Worm (Caenorhabditis elegans): ENCODE data around the gene R08A2.5.

The R08A2.5 gene

DNA sequence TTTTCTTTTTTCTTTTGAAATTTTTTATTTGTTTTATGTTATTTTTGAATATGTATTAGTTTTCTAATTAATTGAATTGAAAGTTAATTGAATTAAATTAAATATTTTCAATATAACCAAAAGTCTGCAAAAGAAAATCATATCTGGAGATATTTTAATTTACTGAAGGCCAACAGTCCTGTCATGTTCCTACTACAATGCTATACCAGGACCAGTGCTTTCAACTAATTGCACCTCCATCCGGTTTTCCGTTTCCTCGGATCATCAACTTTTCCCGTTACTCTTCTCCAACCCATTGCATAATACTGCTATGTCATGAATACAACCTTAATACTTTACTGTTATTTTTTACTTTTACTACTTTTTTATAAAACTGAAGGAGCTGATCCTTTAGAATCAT is at the start of gene R08A2.5:
Gene R08A2.5, plus strand, starts transcription at position 301 of the 400 bp plus-strand sequence.
- TF ChIP-seq elt-1 (tag; optimal IDR thresholded peaks at IDR 0.05): no peak
- no peak for TF ChIP-seq nhr-237 (tag; optimal IDR thresholded peaks at IDR 0.05)
- no peak for TF ChIP-seq jun-1 (tag; optimal IDR thresholded peaks at IDR 0.05)
- no peak for TF ChIP-seq ceh-28 (tag; optimal IDR thresholded peaks at IDR 0.05)
- TF ChIP-seq ceh-9 (tag; optimal IDR thresholded peaks at IDR 0.05): no peak
- TF ChIP-seq lin-15B (tag; optimal IDR thresholded peaks at IDR 0.05): no peak
- no peak for TF ChIP-seq ztf-4 (tag; optimal IDR thresholded peaks at IDR 0.05)
- TF ChIP-seq nhr-76 (tag; optimal IDR thresholded peaks at IDR 0.05): no peak
- no peak for TF ChIP-seq fos-1 (tag; optimal IDR thresholded peaks at IDR 0.05)
- TF ChIP-seq ama-1 (optimal IDR thresholded peaks at IDR 0.05): no peak
- TF ChIP-seq unc-62 (GFP tag; optimal IDR thresholded peaks at IDR 0.05): no peak

DNA sequence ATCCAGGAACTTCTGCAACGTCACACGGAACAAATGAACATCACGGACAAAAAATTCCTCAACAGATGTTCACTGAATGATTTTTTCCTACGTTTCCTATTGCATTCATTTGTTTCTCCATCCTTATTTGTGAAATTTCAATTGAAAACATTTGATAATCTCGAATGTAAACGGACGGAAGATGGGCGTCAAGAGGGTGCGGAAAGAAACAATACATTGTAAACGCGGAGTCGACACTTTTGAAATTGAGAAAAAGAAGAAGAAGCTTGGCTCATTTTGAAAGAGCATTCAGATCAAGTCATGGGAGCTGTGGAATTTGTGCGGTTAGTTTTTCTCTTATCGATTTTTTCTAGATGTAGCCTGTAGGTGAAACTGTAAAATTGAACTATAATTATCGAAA is 49.4 kb upstream of the R08A2.5 start, which contains the start of gene C47E8.9:
Gene C47E8.9, plus strand, starts transcription at position 301 of the 400 bp plus-strand sequence.
- TF ChIP-seq egl-5 (tag; optimal IDR thresholded peaks at IDR 0.05): no peak
- TF ChIP-seq fkh-10 (GFP tag; optimal IDR thresholded peaks at IDR 0.05): no peak
- TF ChIP-seq nhr-77 (tag; optimal IDR thresholded peaks at IDR 0.05): no peak
- no peak for TF ChIP-seq ceh-9 (tag; optimal IDR thresholded peaks at IDR 0.05)
- TF ChIP-seq ceh-16 (tag; optimal IDR thresholded peaks at IDR 0.05): no peak
- TF ChIP-seq fkh-2 (tag; optimal IDR thresholded peaks at IDR 0.05): no peak
- no peak for TF ChIP-seq tbx-2 (tag; optimal IDR thresholded peaks at IDR 0.05)
- TF ChIP-seq jun-1 (tag; optimal IDR thresholded peaks at IDR 0.05): no peak
- no peak for TF ChIP-seq hmg-11 (tag; optimal IDR thresholded peaks at IDR 0.05)

DNA sequence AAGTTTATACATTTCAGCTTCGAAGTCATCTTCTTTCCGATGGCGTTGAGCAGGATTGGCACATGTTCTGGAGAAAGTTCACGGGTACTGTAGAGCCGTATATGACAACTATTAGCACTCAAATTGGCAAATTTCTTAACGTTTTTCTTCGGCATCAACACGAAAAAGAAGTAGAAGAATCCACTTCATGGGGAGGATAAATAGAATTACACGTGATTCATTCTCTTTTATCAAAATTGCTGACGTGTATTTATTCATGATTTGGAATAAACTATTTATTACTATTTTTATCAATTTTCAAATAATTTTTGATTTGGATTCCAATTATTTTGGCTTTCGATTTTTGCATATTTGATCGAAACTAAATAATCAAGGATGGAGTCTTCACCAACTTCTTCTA is 46.7 kb upstream of the R08A2.5 start, which contains the start of gene C47E8.1:
Gene C47E8.1, plus strand, starts transcription at position 301 of the 400 bp plus-strand sequence.
- no peak for TF ChIP-seq nfya-1 (tag; optimal IDR thresholded peaks at IDR 0.05; ENCODE audit: insufficient read depth)
- TF ChIP-seq ceh-82 (tag; optimal IDR thresholded peaks at IDR 0.05): no peak
- TF ChIP-seq nhr-237 (tag; optimal IDR thresholded peaks at IDR 0.05): no peak
- no peak for TF ChIP-seq egl-5 (tag; optimal IDR thresholded peaks at IDR 0.05)
- TF ChIP-seq elt-2 (tag; optimal IDR thresholded peaks at IDR 0.05): no peak
- no peak for TF ChIP-seq pha-4 (tag; optimal IDR thresholded peaks at IDR 0.05)
- no peak for TF ChIP-seq nhr-28 (tag; optimal IDR thresholded peaks at IDR 0.05)
- TF ChIP-seq mdl-1 (tag; optimal IDR thresholded peaks at IDR 0.05): no peak
- no peak for TF ChIP-seq daf-12 (tag; optimal IDR thresholded peaks at IDR 0.05)

DNA sequence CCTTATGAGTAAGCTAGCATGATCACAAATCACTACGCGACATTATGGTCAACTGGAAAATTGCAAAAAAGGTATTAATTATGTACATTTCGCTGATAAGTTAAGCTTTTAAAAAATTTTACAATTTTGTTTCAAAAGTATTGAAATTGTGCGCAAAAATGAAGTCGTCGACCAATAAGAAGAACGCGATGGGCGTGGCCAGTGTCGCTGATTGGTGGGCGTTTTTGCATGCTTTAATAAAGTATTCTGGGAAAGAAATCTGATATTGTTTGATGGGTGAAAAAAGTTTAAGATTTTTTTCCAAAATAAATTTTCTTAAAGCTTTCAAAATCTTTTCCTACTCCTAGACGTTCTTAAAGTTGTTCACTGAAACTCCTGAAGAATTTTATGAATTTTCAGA is 34.1 kb upstream of the R08A2.5 start:
- TF ChIP-seq fkh-10 (GFP tag; optimal IDR thresholded peaks at IDR 0.05): no peak
- peak; percentile 80 for TF ChIP-seq nfya-1 (tag; optimal IDR thresholded peaks at IDR 0.05; ENCODE audit: insufficient read depth)
- TF ChIP-seq nhr-28 (tag; optimal IDR thresholded peaks at IDR 0.05): no peak
- no peak for TF ChIP-seq sea-2 (GFP tag; optimal IDR thresholded peaks at IDR 0.05)
- TF ChIP-seq hmg-11 (tag; optimal IDR thresholded peaks at IDR 0.05): no peak

DNA sequence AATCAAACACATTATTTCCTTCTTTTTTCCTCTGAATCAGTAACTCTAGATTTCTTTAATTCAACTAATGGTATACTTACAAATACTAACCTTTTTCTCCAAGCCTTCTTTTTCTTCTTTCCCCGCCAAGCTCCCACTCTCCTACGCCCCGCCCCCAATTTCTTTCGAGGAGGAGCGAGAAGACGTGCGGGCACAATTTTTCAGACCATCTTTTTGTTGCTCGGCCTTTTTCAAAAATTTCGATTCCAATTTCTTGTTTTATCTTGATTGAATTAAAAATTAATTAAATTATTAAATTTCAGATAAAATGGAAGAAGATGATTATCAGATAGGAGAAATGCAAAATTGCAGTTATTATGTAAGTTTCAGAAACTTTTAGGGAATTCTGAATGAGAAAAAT is 32.4 kb upstream of the R08A2.5 start, which contains the start of gene C47E8.3:
Gene C47E8.3, plus strand, starts transcription at position 301 of the 400 bp plus-strand sequence.
- TF ChIP-seq elt-1 (tag; optimal IDR thresholded peaks at IDR 0.05) (no peak), egl-27 (tag; optimal IDR thresholded peaks at IDR 0.05) (no peak), lin-39 (tag; optimal IDR thresholded peaks at IDR 0.05) (no peak), ztf-4 (tag; optimal IDR thresholded peaks at IDR 0.05) (no peak), eor-1 (tag; optimal IDR thresholded peaks at IDR 0.05) (no peak), nhr-67 (tag; optimal IDR thresholded peaks at IDR 0.05) (no peak), lin-15B (tag; optimal IDR thresholded peaks at IDR 0.05) (no peak), mdl-1 (tag; optimal IDR thresholded peaks at IDR 0.05) (no peak), R02D3.7 (tag; optimal IDR thresholded peaks at IDR 0.05) (no peak)

DNA sequence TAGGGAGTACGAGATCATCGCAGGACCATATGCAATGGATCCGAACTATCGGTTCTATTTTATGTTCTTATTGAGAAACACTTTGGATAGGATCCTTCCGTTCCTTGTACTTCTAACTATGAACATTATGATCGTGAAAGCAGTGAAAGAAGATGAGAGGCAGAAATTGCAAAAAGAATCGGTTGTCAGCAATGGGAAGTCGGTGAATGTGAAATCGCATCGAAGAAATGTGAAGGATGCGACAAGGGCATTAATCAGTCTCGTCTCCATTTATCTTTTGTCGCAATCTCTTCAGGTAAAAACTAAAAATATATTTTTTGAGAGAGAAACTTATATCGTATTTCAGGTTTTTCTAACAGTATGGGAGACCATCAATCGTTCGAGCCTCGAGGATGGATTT is 29.5 kb upstream of the R08A2.5 start:
- TF ChIP-seq jun-1 (tag; optimal IDR thresholded peaks at IDR 0.05): no peak
- TF ChIP-seq ZK546.5 (tag; optimal IDR thresholded peaks at IDR 0.05): no peak
- no peak for TF ChIP-seq fos-1 (tag; optimal IDR thresholded peaks at IDR 0.05)
